Fruit fly (Drosophila melanogaster) whole organism, prepupa: ENCODE results near the gene CG16711.
A peak's percentile ranks its signal among the peaks of the same experiment; 100 is the strongest.

Experiments used
- Blimp-1 ChIP-seq: fragments of 200-800 bp; sonication (Bioruptor generic); optimal IDR thresholded peaks from 3 replicates; lab custom pipeline; 2017; ENCODE audit warnings: missing biosample characterization, missing genetic modification characterization, mild to moderate bottlenecking, moderate library complexity, missing genetic modification reagents
- CG10631 ChIP-seq: fragments of 200-800 bp; sonication (Bioruptor generic); optimal IDR thresholded peaks from 2 replicates; lab custom pipeline; 2016; ENCODE audit warnings: missing biosample characterization, missing genetic modification characterization
- CG10669 ChIP-seq: fragments of 200-800 bp; sonication (Bioruptor generic); optimal IDR thresholded peaks from 3 replicates; lab custom pipeline; 2018; ENCODE audit warnings: missing biosample characterization, mild to moderate bottlenecking, missing genetic modification characterization, moderate library complexity
- CG11762 ChIP-seq: fragments of 200-800 bp; sonication (Bioruptor generic); optimal IDR thresholded peaks from 3 replicates; lab custom pipeline; 2016; ENCODE audit warnings: missing biosample characterization, missing genetic modification characterization; ENCODE audit not compliant: insufficient read depth
- CG11902 ChIP-seq: fragments of 200-800 bp; sonication (Bioruptor generic); optimal IDR thresholded peaks from 3 replicates; lab custom pipeline; 2016; ENCODE audit warnings: missing biosample characterization, missing genetic modification characterization
- CG15336 ChIP-seq: fragments of 200-800 bp; sonication (Bioruptor generic); IDR thresholded peaks from 2 replicates; pipeline ENCODE4 v1.3.6; 2022; ENCODE audit warnings: missing biosample characterization, missing genetic modification characterization
- CG16779 ChIP-seq: fragments of 200-800 bp; sonication (Bioruptor generic); optimal IDR thresholded peaks from 3 replicates; lab custom pipeline; 2017; ENCODE audit warnings: missing biosample characterization, mild to moderate bottlenecking, missing genetic modification characterization
- CG3032 ChIP-seq: fragments of 200-800 bp; optimal IDR thresholded peaks from 2 replicates; lab custom pipeline; 2019; ENCODE audit warnings: missing biosample characterization, mild to moderate bottlenecking, missing genetic modification characterization, moderate library complexity
- CG31627 ChIP-seq: fragments of 200-800 bp; sonication (Bioruptor generic); optimal IDR thresholded peaks from 3 replicates; lab custom pipeline; 2016; ENCODE audit warnings: missing biosample characterization, missing genetic modification characterization
- CG32006 ChIP-seq: fragments of 200-800 bp; sonication (Bioruptor generic); optimal IDR thresholded peaks from 3 replicates; lab custom pipeline; 2017; ENCODE audit warnings: missing biosample characterization, mild to moderate bottlenecking, missing genetic modification characterization
- CG34406 ChIP-seq: fragments of 200-800 bp; sonication (Bioruptor generic); optimal IDR thresholded peaks from 3 replicates; lab custom pipeline; 2016; ENCODE audit warnings: missing biosample characterization, missing genetic modification characterization
- CG3919 ChIP-seq: fragments of 200-800 bp; sonication (Bioruptor generic); optimal IDR thresholded peaks from 3 replicates; lab custom pipeline; 2016; ENCODE audit warnings: missing biosample characterization, missing genetic modification characterization
- CG4318 ChIP-seq: fragments of 200-800 bp; sonication (Bioruptor generic); optimal IDR thresholded peaks from 3 replicates; lab custom pipeline; 2017; ENCODE audit warnings: missing biosample characterization, mild to moderate bottlenecking, missing genetic modification characterization
- CG6163 ChIP-seq: fragments of 200-800 bp; sonication (Bioruptor generic); IDR thresholded peaks from 3 replicates; pipeline ENCODE4 v1.3.6; 2022; ENCODE audit warnings: missing biosample characterization, missing genetic modification characterization
- CG6276 ChIP-seq: fragments of 200-800 bp; sonication (Bioruptor generic); optimal IDR thresholded peaks from 2 replicates; lab custom pipeline; 2017; ENCODE audit warnings: missing biosample characterization, mild to moderate bottlenecking, missing genetic modification characterization
- CG6792 ChIP-seq: fragments of 200-800 bp; sonication (Bioruptor generic); optimal IDR thresholded peaks from 3 replicates; lab custom pipeline; 2016; ENCODE audit warnings: missing biosample characterization, missing genetic modification characterization
- CG6808 ChIP-seq: fragments of 200-800 bp; sonication (Bioruptor generic); optimal IDR thresholded peaks from 3 replicates; lab custom pipeline; 2017; ENCODE audit warnings: missing biosample characterization, missing genetic modification characterization, mild to moderate bottlenecking, moderate library complexity, missing genetic modification reagents
- CG6854 ChIP-seq: fragments of 200-800 bp; sonication (Bioruptor generic); optimal IDR thresholded peaks from 2 replicates; lab custom pipeline; 2017; ENCODE audit warnings: missing biosample characterization, mild to moderate bottlenecking, missing genetic modification characterization
- CG7368 ChIP-seq: fragments of 200-800 bp; sonication (Bioruptor generic); optimal IDR thresholded peaks from 3 replicates; lab custom pipeline; 2016; ENCODE audit warnings: missing biosample characterization, missing genetic modification characterization
- CG8119 ChIP-seq: fragments of 200-800 bp; sonication (Bioruptor generic); IDR thresholded peaks from 3 replicates; pipeline ENCODE4 v1.3.6; 2022; ENCODE audit warnings: missing biosample characterization, missing genetic modification characterization
- CG8319 ChIP-seq: fragments of 200-800 bp; sonication (Bioruptor generic); optimal IDR thresholded peaks from 3 replicates; lab custom pipeline; 2016; ENCODE audit warnings: missing biosample characterization, missing genetic modification characterization
- CG8632 ChIP-seq: fragments of 200-800 bp; sonication (Bioruptor generic); optimal IDR thresholded peaks from 3 replicates; lab custom pipeline; 2016; ENCODE audit warnings: missing biosample characterization, missing genetic modification characterization
- CG9139 ChIP-seq: fragments of 200-800 bp; sonication (Bioruptor generic); optimal IDR thresholded peaks from 3 replicates; lab custom pipeline; 2017; ENCODE audit warnings: missing biosample characterization, mild to moderate bottlenecking, missing genetic modification characterization
- Eip75B ChIP-seq: fragments of 200-800 bp; sonication (Bioruptor generic); optimal IDR thresholded peaks from 3 replicates; lab custom pipeline; 2016; ENCODE audit warnings: missing biosample characterization, missing genetic modification characterization
- Eip78C ChIP-seq: fragments of 200-800 bp; sonication (Bioruptor generic); peaks from one replicate; lab custom pipeline; 2016; ENCODE audit warnings: missing biosample characterization, missing genetic modification characterization
- Eip93F ChIP-seq: fragments of 200-800 bp; sonication (Bioruptor generic); optimal IDR thresholded peaks from 2 replicates; lab custom pipeline; 2016; ENCODE audit warnings: missing biosample characterization, mild to moderate bottlenecking, missing genetic modification characterization
- Ets21C ChIP-seq: fragments of 200-800 bp; sonication (Bioruptor generic); optimal IDR thresholded peaks from 3 replicates; lab custom pipeline; 2016; ENCODE audit warnings: missing biosample characterization, missing genetic modification characterization
- Ets96B ChIP-seq: fragments of 200-800 bp; optimal IDR thresholded peaks from 2 replicates; lab custom pipeline; 2019; ENCODE audit warnings: missing biosample characterization, mild to moderate bottlenecking, missing genetic modification characterization, moderate library complexity
- Gug ChIP-seq: fragments of 200-800 bp; sonication (Bioruptor generic); IDR thresholded peaks from 2 replicates; pipeline ENCODE4 v1.3.6; 2022; ENCODE audit warnings: missing biosample characterization, missing genetic modification characterization
- Hr38 ChIP-seq: sonication (Bioruptor generic); optimal IDR thresholded peaks from 2 replicates; lab custom pipeline; 2016; ENCODE audit warnings: missing biosample characterization, missing genetic modification characterization
- Hr4 ChIP-seq: fragments of 200-800 bp; sonication (Bioruptor generic); optimal IDR thresholded peaks from 3 replicates; lab custom pipeline; 2016; ENCODE audit warnings: missing biosample characterization, missing genetic modification characterization
- Lpt ChIP-seq: fragments of 200-800 bp; sonication (Bioruptor generic); optimal IDR thresholded peaks from 3 replicates; lab custom pipeline; 2016; ENCODE audit warnings: missing biosample characterization, missing genetic modification characterization
- OdsH ChIP-seq: fragments of 200-800 bp; sonication (Bioruptor generic); optimal IDR thresholded peaks from 3 replicates; lab custom pipeline; 2016; ENCODE audit warnings: missing biosample characterization, missing genetic modification characterization
- Smox ChIP-seq: fragments of 200-800 bp; sonication (Bioruptor generic); optimal IDR thresholded peaks from 3 replicates; lab custom pipeline; 2016; ENCODE audit warnings: missing biosample characterization, missing genetic modification characterization
- Sox15 ChIP-seq: fragments of 200-800 bp; sonication (Bioruptor generic); optimal IDR thresholded peaks from 3 replicates; lab custom pipeline; 2016; ENCODE audit warnings: missing biosample characterization, missing genetic modification characterization
- achi ChIP-seq: fragments of 200-800 bp; sonication (Bioruptor generic); optimal IDR thresholded peaks from 3 replicates; lab custom pipeline; 2016; ENCODE audit warnings: missing biosample characterization, missing genetic modification characterization
- acj6 ChIP-seq: fragments of 200-800 bp; sonication (Bioruptor generic); optimal IDR thresholded peaks from 3 replicates; lab custom pipeline; 2016; ENCODE audit warnings: missing biosample characterization, missing genetic modification characterization
- dsx ChIP-seq: fragments of 200-800 bp; optimal IDR thresholded peaks from 3 replicates; lab custom pipeline; 2019; ENCODE audit warnings: missing biosample characterization, mild to moderate bottlenecking, missing genetic modification characterization, moderate library complexity; ENCODE audit not compliant: poor library complexity, severe bottlenecking
- eg ChIP-seq: fragments of 200-800 bp; sonication (Bioruptor generic); IDR thresholded peaks from 3 replicates; pipeline ENCODE4 v1.3.6; 2022; ENCODE audit warnings: missing biosample characterization, missing genetic modification characterization
- esn ChIP-seq: fragments of 200-800 bp; sonication (Bioruptor generic); optimal IDR thresholded peaks from 2 replicates; lab custom pipeline; 2016; ENCODE audit warnings: missing biosample characterization, mild to moderate bottlenecking, missing genetic modification characterization, moderate library complexity
- lz ChIP-seq: fragments of 200-800 bp; sonication (Bioruptor generic); optimal IDR thresholded peaks from 3 replicates; lab custom pipeline; 2016; ENCODE audit warnings: missing biosample characterization, missing genetic modification characterization
- net ChIP-seq: fragments of 200-800 bp; sonication (Bioruptor generic); optimal IDR thresholded peaks from 3 replicates; lab custom pipeline; 2016; ENCODE audit warnings: missing biosample characterization, missing genetic modification characterization
- pdm3 ChIP-seq: fragments of 200-800 bp; sonication (Bioruptor generic); optimal IDR thresholded peaks from 3 replicates; lab custom pipeline; 2016; ENCODE audit warnings: missing biosample characterization, missing genetic modification characterization
- spab ChIP-seq: fragments of 200-800 bp; sonication (Bioruptor generic); optimal IDR thresholded peaks from 2 replicates; lab custom pipeline; 2017; ENCODE audit warnings: missing biosample characterization, mild to moderate bottlenecking, missing genetic modification characterization, missing genetic modification reagents
- ss ChIP-seq, 2 experiments: fragments of 200-800 bp; sonication (Bioruptor generic); optimal IDR thresholded peaks; 2 replicates in 1 of 2; 3 replicates in 1 of 2; lab custom pipeline; 2017 to 2018; ENCODE audit warnings: mild to moderate bottlenecking in 2 of 2, missing biosample characterization in 2 of 2, missing genetic modification characterization in 2 of 2, moderate library complexity in 1 of 2
- svp ChIP-seq: fragments of 200-800 bp; sonication (Bioruptor generic); peaks from one replicate; lab custom pipeline; 2016; ENCODE audit warnings: missing biosample characterization, missing genetic modification characterization
- topi ChIP-seq: fragments of 200-800 bp; sonication (Bioruptor generic); optimal IDR thresholded peaks from 3 replicates; lab custom pipeline; 2016; ENCODE audit warnings: missing biosample characterization, missing genetic modification characterization

Gene CG16711

DNA sequence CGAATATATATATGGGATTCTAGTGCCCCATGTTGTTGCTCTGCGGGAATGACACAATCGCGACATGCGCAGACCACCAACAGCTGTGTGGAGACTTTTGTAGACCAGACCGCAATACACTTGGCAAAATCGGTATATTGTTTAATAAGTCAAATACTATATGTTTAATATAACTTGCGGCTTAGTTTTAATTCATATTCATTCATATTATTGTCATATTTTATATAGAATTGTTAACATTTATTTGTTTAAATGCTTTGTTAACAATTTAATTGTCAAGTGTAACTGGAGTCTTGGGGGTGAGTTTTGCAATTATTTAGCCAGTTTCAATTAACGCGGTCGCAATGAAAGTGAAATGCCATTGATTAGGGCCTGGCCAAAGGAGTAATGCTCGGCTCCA is 35.5 kb downstream of the CG16711 start (continued):
- TF ChIP-seq CG10669 (GFP tag; lab: Kevin White, UChicago): peak; percentile 40
- peak; percentile 9 for TF ChIP-seq CG6276 (GFP tag; lab: Kevin White, UChicago)
- TF ChIP-seq Eip78C (GFP tag; lab: Kevin White, UChicago): peak; percentile 76
- peak; percentile 39 for TF ChIP-seq esn
- peak; percentile 46; the same call in 1 of the 3 replicates for TF ChIP-seq CG6163 (GFP tag; lab: Robert Waterston, UW)
- TF ChIP-seq CG32006: peak; percentile 44
- 0 out of 3 replicates have a peak, but pooled peaks have one; percentile 46 for TF ChIP-seq CG8119 (GFP tag; lab: Robert Waterston, UW)
- TF ChIP-seq CG3919: peak; percentile 54
- peak; percentile 33 for TF ChIP-seq CG34406 (GFP tag; lab: Kevin White, UChicago)
- peak; percentile 35 for TF ChIP-seq topi (GFP tag; lab: Kevin White, UChicago)
- peak; percentile 16 for TF ChIP-seq Lpt (GFP tag; lab: Kevin White, UChicago)
- peak; percentile 19 for TF ChIP-seq CG6792 (GFP tag; lab: Kevin White, UChicago)
- no peak for TF ChIP-seq Sox15 (GFP tag; lab: Kevin White, UChicago)
- TF ChIP-seq CG6808 (GFP tag; lab: Kevin White, UChicago): peak; percentile 20
- no peak for TF ChIP-seq Smox (GFP tag; lab: Kevin White, UChicago)
- peak; percentile 47 for TF ChIP-seq Blimp-1 (GFP tag; lab: Kevin White, UChicago)
- peak; percentile 52 for TF ChIP-seq CG15336 (GFP tag; lab: Robert Waterston, UW)
- TF ChIP-seq CG10631: peak; percentile 34
- TF ChIP-seq dsx: no peak
- peak; percentile 24 for TF ChIP-seq acj6 (GFP tag; lab: Kevin White, UChicago)
- peak; percentile 49 for TF ChIP-seq achi (GFP tag; lab: Kevin White, UChicago)

dm6 chr3L:9742342-9742741 is 38.2 kb downstream of the CG16711 start:
- TF ChIP-seq Blimp-1 (GFP tag; lab: Kevin White, UChicago) (peak; percentile 55), CG8632 (GFP tag; lab: Kevin White, UChicago) (no peak), Eip75B (peak; percentile 54), Hr38 (GFP tag; lab: Kevin White, UChicago) (no peak), CG31627 (GFP tag; lab: Kevin White, UChicago) (peak; percentile 40), CG4318 (GFP tag; lab: Kevin White, UChicago) (no peak), acj6 (GFP tag; lab: Kevin White, UChicago) (peak; percentile 33), net (GFP tag; lab: Kevin White, UChicago) (peak; percentile 10), CG3919 (peak; percentile 73), pdm3 (GFP tag; lab: Kevin White, UChicago) (peak; percentile 28), CG11902 (peak; percentile 31), CG6854 (GFP tag; lab: Kevin White, UChicago) (no peak), CG32006 (peak; percentile 47), lz (GFP tag; lab: Kevin White, UChicago) (peak; percentile 66), achi (GFP tag; lab: Kevin White, UChicago) (peak; percentile 44), CG11762 (GFP tag; lab: Kevin White, UChicago) (peak; percentile 53), CG6163 (GFP tag; lab: Robert Waterston, UW) (peak; percentile 42; the same call in 1 of the 3 replicates), CG7368 (GFP tag; lab: Kevin White, UChicago) (peak; percentile 43), CG15336 (GFP tag; lab: Robert Waterston, UW) (peak; percentile 9; the same call in 1 of the 2 replicates), spab (GFP tag; lab: Kevin White, UChicago) (peak; percentile 20), CG16779 (tag; lab: Kevin White, UChicago) (no peak), CG3032 (tag; lab: Kevin White, UChicago) (peak; percentile 83), topi (GFP tag; lab: Kevin White, UChicago) (peak; percentile 73), CG6792 (GFP tag; lab: Kevin White, UChicago) (peak; percentile 3), eg (GFP tag; lab: Robert Waterston, UW) (peak; percentile 42; the same call in 2 of the 3 replicates), Smox (GFP tag; lab: Kevin White, UChicago) (peak; percentile 54), ss (GFP tag; optimal IDR thresholded peaks at IDR 0.05; lab: Kevin White, UChicago) (peak; percentile 33 to 37), Ets21C (peak; percentile 37), esn (peak; percentile 67), OdsH (GFP tag; lab: Kevin White, UChicago) (peak; percentile 15), Gug (GFP tag; lab: Robert Waterston, UW) (no peak), CG6276 (GFP tag; lab: Kevin White, UChicago) (no peak), Ets96B (peak; percentile 76), svp (peak; percentile 76), dsx (peak; percentile 41), Hr4 (GFP tag; lab: Kevin White, UChicago) (no peak), Sox15 (GFP tag; lab: Kevin White, UChicago) (no peak), CG9139 (GFP tag; lab: Kevin White, UChicago) (peak; percentile 22), Eip93F (GFP tag; lab: Kevin White, UChicago) (no peak), Eip78C (GFP tag; lab: Kevin White, UChicago) (peak; percentile 82), CG8319 (GFP tag; lab: Kevin White, UChicago) (no peak), CG6808 (GFP tag; lab: Kevin White, UChicago) (peak; percentile 85)
